Worm (Caenorhabditis elegans): Measurements from ENCODE around the gene inx-10.

- no peak for TF ChIP-seq snpc-3.4 (tag; optimal IDR thresholded peaks at IDR 0.05)
- no peak for TF ChIP-seq unc-130 (GFP tag; optimal IDR thresholded peaks at IDR 0.05)
- no peak for TF ChIP-seq ztf-6 (GFP tag; IDR thresholded peaks at IDR 0.05)
- TF ChIP-seq mxl-1 (tag; optimal IDR thresholded peaks at IDR 0.05) = no peak
- TF ChIP-seq hsf-1 (GFP tag; IDR thresholded peaks at IDR 0.05) = no peak
- TF ChIP-seq dox-1 (GFP tag; IDR thresholded peaks at IDR 0.05) = no peak
Observed at ce11 chrV:9249932-9250331, 42.7 kb upstream of the inx-10 start, which contains the start of gene ptd-2.

Data from whole organism, young adult.